Worm (Caenorhabditis elegans): ENCODE measurements around the gene H01M10.2.

The H01M10.2 gene

ce11 chrX:2553433-2553860 lies 32.1 kb downstream of the H01M10.2 start:
- peak; percentile 59 for TF ChIP-seq tbx-2 (tag; optimal IDR thresholded peaks at IDR 0.05)
- peak in 1 of 3 experiments; percentile 51 for TF ChIP-seq elt-3 (tag; optimal IDR thresholded peaks at IDR 0.05)
- TF ChIP-seq egl-27 (tag; optimal IDR thresholded peaks at IDR 0.05): peak; percentile 76
- TF ChIP-seq nhr-43 (tag; optimal IDR thresholded peaks at IDR 0.05; ENCODE audit: poor library complexity, severe bottlenecking): peak; percentile 59
- no peak for TF ChIP-seq aly-2 (tag; optimal IDR thresholded peaks at IDR 0.05)
- peak; percentile 86 for TF ChIP-seq hmg-11 (tag; optimal IDR thresholded peaks at IDR 0.05)
- TF ChIP-seq skn-1 (tag; optimal IDR thresholded peaks at IDR 0.05): peak; percentile 75
- peak; percentile 3 for TF ChIP-seq lin-15B (tag; optimal IDR thresholded peaks at IDR 0.05)
- peak; percentile 78 for TF ChIP-seq nfya-1 (tag; optimal IDR thresholded peaks at IDR 0.05; ENCODE audit: insufficient read depth)
- peak; percentile 31 for TF ChIP-seq pqm-1 (tag; optimal IDR thresholded peaks at IDR 0.05)
- TF ChIP-seq ceh-82 (tag; optimal IDR thresholded peaks at IDR 0.05): peak; percentile 43
- no peak for TF ChIP-seq nhr-28 (tag; optimal IDR thresholded peaks at IDR 0.05)
- no peak for TF ChIP-seq ama-1 (optimal IDR thresholded peaks at IDR 0.05)
- TF ChIP-seq R02D3.7 (tag; optimal IDR thresholded peaks at IDR 0.05): peak; percentile 24
- TF ChIP-seq ztf-11 (tag; optimal IDR thresholded peaks at IDR 0.05): no peak
- peak; percentile 56 for TF ChIP-seq lin-39 (tag; optimal IDR thresholded peaks at IDR 0.05)
- TF ChIP-seq egl-5 (tag; optimal IDR thresholded peaks at IDR 0.05): peak; percentile 38
- TF ChIP-seq elt-1 (tag; optimal IDR thresholded peaks at IDR 0.05): peak; percentile 39
- TF ChIP-seq pha-4 (tag; optimal IDR thresholded peaks at IDR 0.05): peak; percentile 57
- peak; percentile 70 for TF ChIP-seq jun-1 (tag; optimal IDR thresholded peaks at IDR 0.05)
- TF ChIP-seq daf-12 (tag; optimal IDR thresholded peaks at IDR 0.05): no peak
- no peak for TF ChIP-seq snpc-4 (tag; optimal IDR thresholded peaks at IDR 0.05)
- TF ChIP-seq lsy-12 (tag; optimal IDR thresholded peaks at IDR 0.05): peak; percentile 76
- peak; percentile 83 for TF ChIP-seq nhr-25 (tag; optimal IDR thresholded peaks at IDR 0.05)
- TF ChIP-seq zag-1 (tag; optimal IDR thresholded peaks at IDR 0.05): no peak
- TF ChIP-seq nhr-23 (tag; optimal IDR thresholded peaks at IDR 0.05): peak; percentile 66
- peak; percentile 55 for TF ChIP-seq elt-2 (tag; optimal IDR thresholded peaks at IDR 0.05)
- TF ChIP-seq ceh-28 (tag; optimal IDR thresholded peaks at IDR 0.05): peak; percentile 39
- TF ChIP-seq fkh-2 (tag; optimal IDR thresholded peaks at IDR 0.05): no peak

- TF ChIP-seq fkh-2 (tag; optimal IDR thresholded peaks at IDR 0.05) (no peak), nfya-1 (tag; optimal IDR thresholded peaks at IDR 0.05; ENCODE audit: insufficient read depth) (peak; percentile 10), sea-2 (GFP tag; optimal IDR thresholded peaks at IDR 0.05) (no peak), eor-1 (tag; optimal IDR thresholded peaks at IDR 0.05) (no peak), daf-12 (tag; optimal IDR thresholded peaks at IDR 0.05) (no peak), skn-1 (tag; optimal IDR thresholded peaks at IDR 0.05) (no peak), jun-1 (tag; optimal IDR thresholded peaks at IDR 0.05) (no peak), ztf-11 (tag; optimal IDR thresholded peaks at IDR 0.05) (no peak), snpc-4 (tag; optimal IDR thresholded peaks at IDR 0.05) (peak; percentile 33), lsy-12 (tag; optimal IDR thresholded peaks at IDR 0.05) (no peak), lin-15B (tag; optimal IDR thresholded peaks at IDR 0.05) (no peak), ama-1 (optimal IDR thresholded peaks at IDR 0.05) (no peak), nhr-237 (tag; optimal IDR thresholded peaks at IDR 0.05) (no peak), elt-1 (tag; optimal IDR thresholded peaks at IDR 0.05) (no peak), nhr-43 (tag; optimal IDR thresholded peaks at IDR 0.05; ENCODE audit: poor library complexity, severe bottlenecking) (no peak), ceh-82 (tag; optimal IDR thresholded peaks at IDR 0.05) (no peak), mml-1 (tag; optimal IDR thresholded peaks at IDR 0.05) (no peak), mdl-1 (tag; optimal IDR thresholded peaks at IDR 0.05) (no peak), zag-1 (tag; optimal IDR thresholded peaks at IDR 0.05) (no peak), nhr-11 (tag; optimal IDR thresholded peaks at IDR 0.05) (no peak), nhr-25 (tag; optimal IDR thresholded peaks at IDR 0.05) (peak; percentile 58), lin-39 (tag; optimal IDR thresholded peaks at IDR 0.05) (peak; percentile 51), ztf-4 (tag; optimal IDR thresholded peaks at IDR 0.05) (no peak), pha-4 (tag; optimal IDR thresholded peaks at IDR 0.05) (peak; percentile 24), ceh-9 (tag; optimal IDR thresholded peaks at IDR 0.05) (no peak), ceh-28 (tag; optimal IDR thresholded peaks at IDR 0.05) (no peak), egl-27 (tag; optimal IDR thresholded peaks at IDR 0.05) (no peak), nhr-77 (tag; optimal IDR thresholded peaks at IDR 0.05) (no peak), fkh-10 (GFP tag; optimal IDR thresholded peaks at IDR 0.05) (no peak), R02D3.7 (tag; optimal IDR thresholded peaks at IDR 0.05) (no peak), hmg-11 (tag; optimal IDR thresholded peaks at IDR 0.05) (peak; percentile 7)
These were observed 33.3 kb downstream of the H01M10.2 start, which contains the start of gene aat-3 for ce11 chrX:2552210-2552674. aat-3 (plus strand) TSS chrX:2552260.
